Worm (Caenorhabditis elegans): Measurements from ENCODE around the gene C49F8.15.
A peak's percentile ranks its signal among the peaks of the same experiment; 100 is the strongest.

- TF ChIP-seq pqm-1 (tag; optimal IDR thresholded peaks at IDR 0.05) (no peak), lin-15B (tag; optimal IDR thresholded peaks at IDR 0.05) (no peak), snpc-4 (tag; optimal IDR thresholded peaks at IDR 0.05) (no peak), unc-62 (GFP tag; optimal IDR thresholded peaks at IDR 0.05) (no peak), nhr-20 (tag; optimal IDR thresholded peaks at IDR 0.05) (peak; percentile 52)
Observed at ce11 chrX:13349230-13350122, 12.9 kb downstream of the C49F8.15 start.
